Worm (Caenorhabditis elegans) whole organism, L3 larva: ENCODE measurements around the gene T08B6.4.
A peak's percentile ranks its signal among the peaks of the same experiment; 100 is the strongest.

Experiments used
- ZK546.5 ChIP-seq: sonication (generic microtip); optimal IDR thresholded peaks from 2 replicates; lab custom pipeline; 2017; ENCODE audit warnings: missing biosample characterization, missing genetic modification characterization
- aly-2 ChIP-seq: fragments of 150-350 bp; optimal IDR thresholded peaks from 2 replicates; lab custom pipeline; 2014; ENCODE audit warnings: missing biosample characterization, missing genetic modification characterization
- ama-1 ChIP-seq: fragments of 150-350 bp; optimal IDR thresholded peaks from 2 replicates; lab custom pipeline; 2018
- ceh-16 ChIP-seq: sonication (generic microtip); optimal IDR thresholded peaks from 2 replicates; lab custom pipeline; 2017; ENCODE audit warnings: missing biosample characterization, missing genetic modification characterization
- ceh-28 ChIP-seq: fragments of 150-350 bp; optimal IDR thresholded peaks from 2 replicates; lab custom pipeline; 2014; ENCODE audit warnings: missing biosample characterization, missing genetic modification reagents, missing genetic modification characterization
- egl-5 ChIP-seq: fragments of 150-350 bp; optimal IDR thresholded peaks from 2 replicates; lab custom pipeline; 2017; ENCODE audit warnings: missing biosample characterization, missing genetic modification reagents, missing genetic modification characterization, inconsistent platforms
- elt-2 ChIP-seq: sonication (generic microtip); optimal IDR thresholded peaks from 2 replicates; lab custom pipeline; 2016; ENCODE audit warnings: missing genetic modification reagents, mild to moderate bottlenecking, missing genetic modification characterization, missing compliant biosample characterization
- elt-3 ChIP-seq, 3 experiments: fragments of 150-350 bp in 1 of 3; sonication (generic microtip) in 2 of 3; optimal IDR thresholded peaks; 2 replicates in 2 of 3; 4 replicates in 1 of 3; lab custom pipeline; 2014 to 2017; ENCODE audit warnings: missing biosample characterization in 3 of 3, missing genetic modification characterization in 3 of 3
- fkh-10 ChIP-seq: sonication (generic microtip); optimal IDR thresholded peaks from 2 replicates; lab custom pipeline; 2017; ENCODE audit warnings: missing biosample characterization, missing genetic modification reagents, missing genetic modification characterization
- fos-1 ChIP-seq: fragments of 150-350 bp; optimal IDR thresholded peaks from 2 replicates; lab custom pipeline; 2014; ENCODE audit warnings: missing biosample characterization, missing genetic modification characterization
- hmg-11 ChIP-seq: sonication (generic microtip); optimal IDR thresholded peaks from 2 replicates; lab custom pipeline; 2016; ENCODE audit warnings: missing genetic modification characterization, missing compliant biosample characterization
- jun-1 ChIP-seq: fragments of 150-350 bp; optimal IDR thresholded peaks from 2 replicates; lab custom pipeline; 2014; ENCODE audit warnings: missing biosample characterization, missing genetic modification reagents, missing genetic modification characterization
- lin-15B ChIP-seq: fragments of 150-350 bp; optimal IDR thresholded peaks from 2 replicates; lab custom pipeline; 2014; ENCODE audit warnings: missing biosample characterization, missing genetic modification characterization
- lin-39 ChIP-seq: fragments of 150-350 bp; optimal IDR thresholded peaks from 2 replicates; lab custom pipeline; 2018; ENCODE audit warnings: missing biosample characterization, missing genetic modification reagents, missing genetic modification characterization
- lsy-12 ChIP-seq: sonication (generic microtip); optimal IDR thresholded peaks from 2 replicates; lab custom pipeline; 2016; ENCODE audit warnings: mild to moderate bottlenecking, missing genetic modification characterization, missing compliant biosample characterization
- mdl-1 ChIP-seq: fragments of 150-350 bp; optimal IDR thresholded peaks from 2 replicates; lab custom pipeline; 2014; ENCODE audit warnings: missing biosample characterization, missing genetic modification characterization
- mml-1 ChIP-seq: fragments of 150-350 bp; sonication (generic microtip); optimal IDR thresholded peaks from 3 replicates; lab custom pipeline; 2014; ENCODE audit warnings: missing biosample characterization, missing genetic modification characterization
- nfya-1 ChIP-seq: sonication (generic microtip); optimal IDR thresholded peaks from 2 replicates; lab custom pipeline; 2017; ENCODE audit warnings: missing genetic modification characterization, mild to moderate bottlenecking, missing compliant biosample characterization, antibody characterized with exemption, moderate library complexity; ENCODE audit not compliant: insufficient read depth
- nhr-237 ChIP-seq: fragments of 150-350 bp; optimal IDR thresholded peaks from 2 replicates; lab custom pipeline; 2014; ENCODE audit warnings: missing biosample characterization, missing genetic modification characterization
- nhr-25 ChIP-seq: sonication (generic microtip); optimal IDR thresholded peaks from 2 replicates; lab custom pipeline; 2017; ENCODE audit warnings: missing biosample characterization, missing genetic modification characterization
- nhr-43 ChIP-seq: sonication (generic microtip); optimal IDR thresholded peaks from 2 replicates; lab custom pipeline; 2016; ENCODE audit warnings: mild to moderate bottlenecking, missing genetic modification characterization, missing compliant biosample characterization; ENCODE audit not compliant: poor library complexity, severe bottlenecking
- nhr-76 ChIP-seq: fragments of 150-350 bp; sonication (generic microtip); optimal IDR thresholded peaks from 5 replicates; lab custom pipeline; 2014; ENCODE audit warnings: missing biosample characterization, missing genetic modification characterization
- pha-4 ChIP-seq: fragments of 150-350 bp; optimal IDR thresholded peaks from 2 replicates; lab custom pipeline; 2014; ENCODE audit warnings: missing biosample characterization, missing genetic modification reagents, missing genetic modification characterization
- pqm-1 ChIP-seq: fragments of 150-350 bp; optimal IDR thresholded peaks from 2 replicates; lab custom pipeline; 2017; ENCODE audit warnings: missing biosample characterization, missing genetic modification characterization, inconsistent platforms
- sea-2 ChIP-seq: fragments of 150-350 bp; sonication (generic microtip); optimal IDR thresholded peaks from 4 replicates; lab custom pipeline; 2014; ENCODE audit warnings: missing biosample characterization, missing genetic modification reagents, missing genetic modification characterization
- skn-1 ChIP-seq: fragments of 150-350 bp; optimal IDR thresholded peaks from 2 replicates; lab custom pipeline; 2014; ENCODE audit warnings: missing biosample characterization, missing genetic modification characterization
- snpc-4 ChIP-seq: fragments of 150-350 bp; optimal IDR thresholded peaks from 2 replicates; lab custom pipeline; 2014; ENCODE audit warnings: missing biosample characterization, missing genetic modification characterization
- unc-62 ChIP-seq: fragments of 150-350 bp; sonication (generic microtip); optimal IDR thresholded peaks from 4 replicates; lab custom pipeline; 2014; ENCODE audit warnings: missing biosample characterization, missing genetic modification reagents, missing genetic modification characterization
- zag-1 ChIP-seq: fragments of 150-350 bp; optimal IDR thresholded peaks from 2 replicates; lab custom pipeline; 2014; ENCODE audit warnings: missing biosample characterization, missing genetic modification characterization
- ztf-11 ChIP-seq: fragments of 150-350 bp; optimal IDR thresholded peaks from 2 replicates; lab custom pipeline; 2014; ENCODE audit warnings: missing biosample characterization, missing genetic modification characterization
- ztf-4 ChIP-seq: fragments of 150-350 bp; optimal IDR thresholded peaks from 2 replicates; lab custom pipeline; 2014; ENCODE audit warnings: missing biosample characterization, missing genetic modification characterization

The T08B6.4 gene

ce11 chrIV:4930045-4930444 is 24.6 kb downstream of the T08B6.4 start, which contains the start of gene Y9C9A.8:
TSS of gene Y9C9A.8 (plus strand) at chrIV:4930345.
- TF ChIP-seq ztf-4 (tag; lab: Kevin White, UChicago) (no peak), zag-1 (tag; lab: Kevin White, UChicago) (no peak), elt-3 (tag; optimal IDR thresholded peaks at IDR 0.05; lab: Kevin White, UChicago) (no peak), fkh-10 (GFP tag; lab: Kevin White, UChicago) (no peak), mdl-1 (tag; lab: Kevin White, UChicago) (no peak), unc-62 (GFP tag; lab: Kevin White, UChicago) (no peak), nhr-43 (tag; lab: Kevin White, UChicago) (no peak), elt-2 (tag; lab: Kevin White, UChicago) (no peak), skn-1 (tag; lab: Kevin White, UChicago) (no peak)
- TF ChIP-seq, all 47 proteins: peak for 0

- no peak for TF ChIP-seq mml-1 (tag; lab: Kevin White, UChicago)
- peak; percentile 23 for TF ChIP-seq nfya-1 (tag; lab: Kevin White, UChicago)
- no peak for TF ChIP-seq ceh-16 (tag; lab: Kevin White, UChicago)
- TF ChIP-seq hmg-11 (tag; lab: Kevin White, UChicago) = no peak
- no peak for TF ChIP-seq lin-39 (tag; lab: Kevin White, UChicago)
- no peak for TF ChIP-seq elt-3 (tag; optimal IDR thresholded peaks at IDR 0.05; lab: Kevin White, UChicago)
- peak; percentile 65 for TF ChIP-seq nhr-43 (tag; lab: Kevin White, UChicago)
- no peak for TF ChIP-seq egl-5
- TF ChIP-seq snpc-4 = peak; percentile 95
- TF ChIP-seq nhr-25 (tag; lab: Kevin White, UChicago) = peak; percentile 24
- peak; percentile 4 for TF ChIP-seq elt-2 (tag; lab: Kevin White, UChicago)
- no peak for TF ChIP-seq zag-1 (tag; lab: Kevin White, UChicago)
Observed at ce11 chrIV:4930754-4931322, 25.3 kb downstream of the T08B6.4 start.

- TF ChIP-seq elt-3 (tag; optimal IDR thresholded peaks at IDR 0.05; lab: Kevin White, UChicago) (no peak), lsy-12 (tag; lab: Kevin White, UChicago) (no peak), fos-1 (no peak), pha-4 (no peak), ama-1 (lab: Kevin White, UChicago) (no peak), mdl-1 (tag; lab: Kevin White, UChicago) (no peak), ceh-16 (tag; lab: Kevin White, UChicago) (no peak), ZK546.5 (tag; lab: Kevin White, UChicago) (no peak), skn-1 (tag; lab: Kevin White, UChicago) (no peak), nhr-237 (tag; lab: Kevin White, UChicago) (no peak), sea-2 (no peak), elt-2 (tag; lab: Kevin White, UChicago) (no peak), pqm-1 (tag; lab: Kevin White, UChicago) (no peak), nhr-43 (tag; lab: Kevin White, UChicago) (no peak), lin-15B (tag; lab: Kevin White, UChicago) (no peak)
Observed at ce11 chrIV:4934103-4934502, 28.6 kb downstream of the T08B6.4 start, which contains the start of gene str-153. TSS of gene str-153 (plus strand) at chrIV:4934403.

- TF ChIP-seq ceh-28 (tag; lab: Kevin White, UChicago) (no peak), pqm-1 (tag; lab: Kevin White, UChicago) (peak; percentile 30), aly-2 (tag; lab: Kevin White, UChicago) (no peak), skn-1 (tag; lab: Kevin White, UChicago) (no peak), elt-2 (tag; lab: Kevin White, UChicago) (peak; percentile 57), egl-5 (no peak), jun-1 (tag; lab: Kevin White, UChicago) (no peak)
Observed at ce11 chrIV:4937647-4938046, 32.2 kb downstream of the T08B6.4 start, which contains the start of gene fbxa-86. TSS of gene fbxa-86 (minus strand) at chrIV:4938013.

ce11 chrIV:4938664-4939063 is 33.2 kb downstream of the T08B6.4 start, which contains the start of gene str-168:
TSS of gene str-168 (plus strand) at chrIV:4938964.
- TF ChIP-seq elt-2 (tag; lab: Kevin White, UChicago) = no peak
- TF ChIP-seq unc-62 (GFP tag; lab: Kevin White, UChicago) = no peak
- TF ChIP-seq lin-15B (tag; lab: Kevin White, UChicago) = no peak
- no peak for TF ChIP-seq ztf-11
- TF ChIP-seq snpc-4 = no peak
- TF ChIP-seq fos-1 = no peak
- no peak for TF ChIP-seq hmg-11 (tag; lab: Kevin White, UChicago)
- no peak for TF ChIP-seq pha-4
- no peak for TF ChIP-seq lin-39 (tag; lab: Kevin White, UChicago)
- TF ChIP-seq nhr-76 (tag; lab: Kevin White, UChicago) = no peak
- TF ChIP-seq mdl-1 (tag; lab: Kevin White, UChicago) = no peak
